Worm (Caenorhabditis elegans): Measurements from ENCODE around the gene rpt-3.

Gene rpt-3

DNA sequence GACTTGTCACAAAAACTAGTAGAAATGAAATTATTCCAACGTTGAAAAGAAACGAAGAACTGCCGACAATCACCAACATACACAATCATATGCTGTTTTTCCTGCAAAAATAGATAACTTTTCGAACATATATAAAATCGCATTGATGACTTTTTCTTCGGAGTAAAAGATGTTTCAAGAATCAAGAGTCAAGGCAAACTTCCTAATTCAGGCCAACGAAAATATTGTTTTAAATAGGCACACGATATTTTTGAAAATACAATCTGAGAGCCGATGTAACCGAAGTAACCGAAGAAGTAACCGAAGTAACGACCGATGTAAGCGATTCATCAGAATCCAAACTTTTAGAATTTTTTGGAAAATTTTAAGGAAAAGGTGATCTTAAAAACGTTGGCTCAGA, 30.4 kb downstream of the rpt-3 start, which contains the start of gene C09E7.10:
TSS of gene C09E7.10 (minus strand) at position 101 of the 400 bp plus-strand sequence.
- no peak for TF ChIP-seq unc-62 (GFP tag; optimal IDR thresholded peaks at IDR 0.05)

DNA sequence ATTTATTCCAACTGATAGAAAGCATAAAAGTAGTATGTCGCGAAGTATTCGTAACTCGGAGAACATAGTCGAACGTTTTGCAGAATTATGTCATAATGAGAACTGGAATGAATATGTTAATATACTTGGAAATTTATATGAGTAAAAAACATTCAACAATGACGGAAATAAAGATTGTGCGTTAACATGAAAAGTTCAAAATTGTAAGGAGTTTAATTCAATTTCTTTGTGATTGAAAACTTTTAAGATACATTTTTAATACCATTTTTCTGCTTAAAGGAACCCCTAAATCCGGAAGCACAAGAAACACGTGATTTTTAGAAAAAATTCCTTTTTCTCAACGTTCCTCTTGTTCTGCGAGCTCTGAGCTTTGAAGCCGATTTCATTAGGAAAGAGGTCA, 36.0 kb downstream of the rpt-3 start, which contains the start of gene oig-1:
TSS of gene oig-1 (minus strand) at position 101 of the 400 bp plus-strand sequence.
- TF ChIP-seq unc-62 (GFP tag; optimal IDR thresholded peaks at IDR 0.05), result no peak

- no peak for TF ChIP-seq unc-62 (GFP tag; optimal IDR thresholded peaks at IDR 0.05)
Observed at ce11 chrIII:6527902-6528301, 38.3 kb downstream of the rpt-3 start, which contains the start of gene pqn-10. Gene pqn-10, plus strand, starts transcription at chrIII:6528202.

DNA sequence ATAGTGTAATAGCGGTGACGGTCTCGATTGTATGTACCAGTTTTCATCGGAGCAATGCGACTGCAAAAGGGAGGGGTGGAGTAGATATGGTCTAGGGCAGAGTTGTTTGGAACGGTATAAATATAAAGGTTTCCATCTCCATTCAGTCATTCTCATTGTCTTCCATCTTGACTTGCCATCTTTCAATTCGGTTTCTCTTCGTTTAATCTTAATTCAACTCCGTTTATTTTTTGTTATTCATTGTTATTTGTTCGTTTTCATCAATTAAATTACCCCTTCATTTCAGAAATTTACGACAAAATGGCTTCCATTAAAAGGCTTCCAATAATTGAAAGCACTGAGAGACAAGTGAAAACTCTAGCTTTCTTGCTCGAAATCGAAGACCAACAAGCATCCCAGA, 41.5 kb downstream of the rpt-3 start, which contains the start of gene C09E7.11:
TSS of gene C09E7.11 (plus strand) at position 301 of the 400 bp plus-strand sequence.
- TF ChIP-seq unc-62 (GFP tag; optimal IDR thresholded peaks at IDR 0.05), result no peak

DNA sequence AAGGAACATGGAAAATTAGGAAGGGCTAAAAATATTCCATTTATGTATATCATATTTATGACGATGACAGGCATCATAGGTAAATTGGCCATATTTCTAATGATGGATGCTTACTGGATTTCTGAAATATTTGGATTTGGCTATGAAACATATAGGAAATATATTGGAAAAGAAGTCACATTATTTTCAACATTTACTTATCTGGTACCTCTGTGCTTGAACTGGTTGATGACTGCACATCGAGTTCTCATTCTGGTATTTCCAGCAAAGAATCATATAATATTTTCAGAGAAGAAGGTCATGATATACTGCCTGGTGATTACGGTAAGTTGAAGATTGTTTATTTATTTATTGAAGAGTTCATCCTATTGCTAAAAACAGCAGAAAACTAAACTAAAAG, 43.1 kb downstream of the rpt-3 start, which contains the start of gene srxa-5:
TSS of gene srxa-5 (plus strand) at position 301 of the 400 bp plus-strand sequence.
- no peak for TF ChIP-seq unc-62 (GFP tag; optimal IDR thresholded peaks at IDR 0.05)

- no peak for TF ChIP-seq unc-62 (GFP tag; optimal IDR thresholded peaks at IDR 0.05)
Observed at ce11 chrIII:6536945-6537568, 47.5 kb downstream of the rpt-3 start, which contains the start of gene C09E7.4. Gene C09E7.4, minus strand, starts transcription at chrIII:6536995.

Data from whole organism, dauer.